Fruit fly (Drosophila melanogaster): Measurements from ENCODE around the gene Spn28Dc.

dm6 chr2L:8001694-8002627, 5.0 kb downstream of the Spn28Dc start:
- TF ChIP-seq cnc (optimal IDR thresholded peaks at IDR 0.05): no peak
- no peak for TF ChIP-seq CG7045 (GFP tag; optimal IDR thresholded peaks at IDR 0.05)
- no peak for TF ChIP-seq CG1620 (GFP tag; optimal IDR thresholded peaks at IDR 0.05)
- TF ChIP-seq Crg-1 (GFP tag; optimal IDR thresholded peaks at IDR 0.05): no peak
- peak; percentile 40 for TF ChIP-seq CG7101 (tag; optimal IDR thresholded peaks at IDR 0.05)
- TF ChIP-seq CG12768 (GFP tag; optimal IDR thresholded peaks at IDR 0.05): no peak
- TF ChIP-seq tj (GFP tag; optimal IDR thresholded peaks at IDR 0.05): no peak
- peak; percentile 9 for TF ChIP-seq Mnt (GFP tag; optimal IDR thresholded peaks at IDR 0.05)
- peak; percentile 14 for TF ChIP-seq CG33017 (tag; optimal IDR thresholded peaks at IDR 0.05)

All from whole organism, adult.